Worm (Caenorhabditis elegans): ENCODE data around the gene srd-36.

DNA sequence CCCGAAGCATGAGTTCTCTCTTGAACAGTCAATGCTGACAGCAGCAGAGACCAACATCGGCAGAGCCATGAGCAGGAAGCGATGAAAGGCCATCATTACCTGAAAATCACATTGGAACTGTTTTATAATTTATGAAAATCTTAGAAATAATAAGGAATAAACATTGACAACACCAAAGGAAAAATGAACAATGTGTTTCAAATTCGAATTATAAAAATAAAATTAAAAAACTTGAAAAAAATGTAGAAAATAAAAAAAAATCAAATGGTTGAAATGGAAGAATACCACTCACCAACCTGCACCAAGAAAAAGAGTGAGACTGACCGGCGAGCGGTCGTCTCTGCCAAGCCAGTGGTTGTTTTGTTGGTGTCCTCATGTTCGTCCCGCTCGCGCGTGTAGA lies 4.0 kb downstream of the srd-36 start, which contains the start of gene R04D3.3:
- TF ChIP-seq W03F9.2 (tag; optimal IDR thresholded peaks at IDR 0.05) (no peak), dao-5 (tag; optimal IDR thresholded peaks at IDR 0.05) (no peak), him-1 (tag; optimal IDR thresholded peaks at IDR 0.05) (no peak)

All from whole organism, L4/young adult.